Worm (Caenorhabditis elegans) whole organism, L4 larva: ENCODE data around the gene C08D8.1.
A peak's percentile ranks its signal among the peaks of the same experiment; 100 is the strongest.

Experiments
- D1046.2 ChIP-seq: fragments of 200-800 bp; sonication (Bioruptor generic); IDR thresholded peaks from 2 replicates; pipeline ENCODE4 v1.3.6; 2022; ENCODE audit warnings: missing genetic modification characterization, missing compliant biosample characterization
- F37D6.2 ChIP-seq: sonication (generic microtip); optimal IDR thresholded peaks from 2 replicates; lab custom pipeline; 2016; ENCODE audit warnings: mild to moderate bottlenecking, missing genetic modification characterization, missing compliant biosample characterization
- F44E2.7 ChIP-seq: fragments of 200-800 bp; sonication (Bioruptor generic); IDR thresholded peaks from 2 replicates; pipeline ENCODE4 v2.1.2; 2022; ENCODE audit warnings: missing genetic modification characterization, missing compliant biosample characterization
- F49E8.2 ChIP-seq: sonication (generic microtip); optimal IDR thresholded peaks from 2 replicates; lab custom pipeline; 2016; ENCODE audit warnings: missing compliant biosample characterization, mild to moderate bottlenecking, missing genetic modification characterization, borderline replicate concordance
- T26A8.4 ChIP-seq: fragments of 200-800 bp; sonication (Bioruptor generic); IDR thresholded peaks from 2 replicates; pipeline ENCODE4 v1.3.6; 2022; ENCODE audit warnings: missing genetic modification characterization, missing compliant biosample characterization
- Y48G9A.11 ChIP-seq: fragments of 200-800 bp; sonication (Bioruptor generic); IDR thresholded peaks from 2 replicates; pipeline ENCODE4 v1.3.6; 2022; ENCODE audit warnings: missing genetic modification reagents, missing genetic modification characterization, missing compliant biosample characterization
- Y75B8A.6 ChIP-seq: fragments of 200-800 bp; sonication (Bioruptor generic); IDR thresholded peaks from 2 replicates; pipeline ENCODE4 v1.3.6; 2022; ENCODE audit warnings: missing genetic modification reagents, missing genetic modification characterization, missing compliant biosample characterization
- aha-1 ChIP-seq: fragments of 150-350 bp; peaks from one replicate; lab custom pipeline; 2014; ENCODE audit warnings: missing biosample characterization, missing genetic modification characterization
- ama-1 ChIP-seq: fragments of 150-350 bp; optimal IDR thresholded peaks from 2 replicates; lab custom pipeline; 2014; ENCODE audit warnings: inconsistent platforms, mixed read lengths
- arid-1 ChIP-seq: fragments of 200-800 bp; sonication (Bioruptor generic); conservative IDR thresholded peaks from 2 replicates; pipeline ENCODE4 v1.3.6; 2022; ENCODE audit warnings: missing genetic modification reagents, missing genetic modification characterization, missing compliant biosample characterization
- ceh-82 ChIP-seq: sonication (generic microtip); optimal IDR thresholded peaks from 2 replicates; lab custom pipeline; 2017; ENCODE audit warnings: missing biosample characterization, missing genetic modification characterization
- cey-2 ChIP-seq: sonication (generic microtip); optimal IDR thresholded peaks from 3 replicates; lab custom pipeline; 2017; ENCODE audit warnings: missing genetic modification characterization, mild to moderate bottlenecking, missing compliant biosample characterization, antibody characterized with exemption, borderline replicate concordance; ENCODE audit not compliant: insufficient read depth
- daf-12 ChIP-seq: fragments of 150-350 bp; optimal IDR thresholded peaks from 2 replicates; lab custom pipeline; 2014; ENCODE audit warnings: missing biosample characterization, missing genetic modification reagents, missing genetic modification characterization
- daf-16 ChIP-seq, 3 experiments: sonication (generic microtip); optimal IDR thresholded peaks; 2 replicates each; lab custom pipeline; 2016 to 2017; ENCODE audit warnings: missing genetic modification characterization in 3 of 3, missing genetic modification reagents in 3 of 3, mild to moderate bottlenecking in 2 of 3, missing compliant biosample characterization in 2 of 3, missing biosample characterization in 1 of 3, moderate library complexity in 1 of 3
- dmd-6 ChIP-seq: fragments of 200-800 bp; sonication (Bioruptor generic); IDR thresholded peaks from 2 replicates; pipeline ENCODE4 v1.3.6; 2022; ENCODE audit warnings: missing genetic modification reagents, missing genetic modification characterization, missing compliant biosample characterization
- dmd-9 ChIP-seq: fragments of 200-800 bp; sonication (Bioruptor generic); IDR thresholded peaks from 2 replicates; pipeline ENCODE4 v1.3.6; 2022; ENCODE audit warnings: missing genetic modification reagents, missing genetic modification characterization, missing compliant biosample characterization
- dpl-1 ChIP-seq: fragments of 150-350 bp; optimal IDR thresholded peaks from 2 replicates; lab custom pipeline; 2014; ENCODE audit warnings: missing biosample characterization, missing genetic modification reagents, missing genetic modification characterization
- duxl-1 ChIP-seq: sonication (generic microtip); optimal IDR thresholded peaks from 2 replicates; lab custom pipeline; 2016; ENCODE audit warnings: mild to moderate bottlenecking, missing genetic modification characterization, moderate library complexity, missing compliant biosample characterization; ENCODE audit not compliant: poor library complexity
- dve-1 ChIP-seq: sonication (generic microtip); optimal IDR thresholded peaks from 2 replicates; lab custom pipeline; 2017; ENCODE audit warnings: antibody characterized with exemption, mild to moderate bottlenecking, missing genetic modification characterization, missing compliant biosample characterization; ENCODE audit not compliant: insufficient read depth
- fkh-10 ChIP-seq: fragments of 150-350 bp; optimal IDR thresholded peaks from 2 replicates; lab custom pipeline; 2014; ENCODE audit warnings: missing biosample characterization, missing genetic modification reagents, missing genetic modification characterization
- fos-1 ChIP-seq: fragments of 150-350 bp; optimal IDR thresholded peaks from 2 replicates; lab custom pipeline; 2014; ENCODE audit warnings: missing biosample characterization, missing genetic modification characterization
- gei-8 ChIP-seq: fragments of 200-800 bp; sonication (Bioruptor generic); optimal IDR thresholded peaks from 2 replicates; lab custom pipeline; 2018; ENCODE audit warnings: mild to moderate bottlenecking, missing genetic modification characterization, missing compliant biosample characterization
- hif-1 ChIP-seq, 2 experiments: sonication (generic microtip); optimal IDR thresholded peaks; 2 replicates each; lab custom pipeline; 2016 to 2017; ENCODE audit warnings: missing compliant biosample characterization in 2 of 2, missing genetic modification characterization in 2 of 2, missing genetic modification reagents in 2 of 2, missing genotype in 2 of 2, mild to moderate bottlenecking in 1 of 2
- hlh-11 ChIP-seq: fragments of 200-800 bp; sonication (Bioruptor generic); optimal IDR thresholded peaks from 2 replicates; lab custom pipeline; 2018; ENCODE audit warnings: mild to moderate bottlenecking, missing genetic modification characterization, missing compliant biosample characterization
- hlh-30 ChIP-seq: sonication (generic microtip); optimal IDR thresholded peaks from 2 replicates; lab custom pipeline; 2017; ENCODE audit warnings: antibody characterized with exemption, mild to moderate bottlenecking, missing genetic modification characterization, missing compliant biosample characterization; ENCODE audit not compliant: insufficient read depth
- jun-1 ChIP-seq: fragments of 150-350 bp; optimal IDR thresholded peaks from 2 replicates; lab custom pipeline; 2014; ENCODE audit warnings: missing biosample characterization, missing genetic modification reagents, missing genetic modification characterization
- lin-29 ChIP-seq: fragments of 200-800 bp; sonication (Bioruptor generic); IDR thresholded peaks from 2 replicates; pipeline ENCODE4 v1.3.6; 2022; ENCODE audit warnings: missing genetic modification reagents, missing genetic modification characterization, missing compliant biosample characterization
- lsy-2 ChIP-seq, 2 experiments: fragments of 150-350 bp in 1 of 2; sonication (generic microtip) in 1 of 2; optimal IDR thresholded peaks; 2 replicates each; lab custom pipeline; 2014 to 2017; ENCODE audit warnings: missing biosample characterization in 2 of 2, missing genetic modification characterization in 2 of 2
- madf-5 ChIP-seq, 2 experiments: fragments of 200-800 bp; sonication (Bioruptor generic); IDR thresholded peaks; 2 replicates each; pipeline ENCODE4 v1.3.6; 2022; ENCODE audit warnings: missing compliant biosample characterization in 2 of 2, missing genetic modification characterization in 2 of 2
- mdt-29 ChIP-seq: fragments of 200-800 bp; sonication (Bioruptor generic); IDR thresholded peaks from 2 replicates; pipeline ENCODE4 v1.3.6; 2022; ENCODE audit warnings: missing genetic modification reagents, missing genetic modification characterization, missing compliant biosample characterization
- mes-2 ChIP-seq: sonication (generic microtip); optimal IDR thresholded peaks from 2 replicates; lab custom pipeline; 2016; ENCODE audit warnings: missing genotype, mild to moderate bottlenecking, missing genetic modification characterization, missing compliant biosample characterization; ENCODE audit not compliant: poor library complexity, severe bottlenecking
- mxl-3 ChIP-seq: fragments of 200-800 bp; sonication (Bioruptor generic); optimal IDR thresholded peaks from 2 replicates; lab custom pipeline; 2018; ENCODE audit warnings: mild to moderate bottlenecking, missing genetic modification characterization, missing compliant biosample characterization
- nhr-11 ChIP-seq: fragments of 150-350 bp; optimal IDR thresholded peaks from 2 replicates; lab custom pipeline; 2014; ENCODE audit warnings: missing biosample characterization, missing genetic modification characterization
- nhr-28 ChIP-seq: fragments of 150-350 bp; optimal IDR thresholded peaks from 2 replicates; lab custom pipeline; 2014; ENCODE audit warnings: missing biosample characterization, missing genetic modification characterization
- nhr-76 ChIP-seq: fragments of 150-350 bp; optimal IDR thresholded peaks from 2 replicates; lab custom pipeline; 2014; ENCODE audit warnings: missing biosample characterization, missing genetic modification characterization
- nhr-77 ChIP-seq: fragments of 150-350 bp; optimal IDR thresholded peaks from 2 replicates; lab custom pipeline; 2014; ENCODE audit warnings: missing biosample characterization, missing genetic modification characterization
- pha-4 ChIP-seq, 2 experiments: fragments of 150-350 bp in 1 of 2; fragments of 200-800 bp in 1 of 2; sonication (Bioruptor generic) in 1 of 2; IDR thresholded peaks in 1 of 2; optimal IDR thresholded peaks in 1 of 2; 2 replicates each; pipeline versions ENCODE4 v1.3.6 to Lab custom; 2014 to 2022; ENCODE audit warnings: missing genetic modification characterization in 2 of 2, missing genetic modification reagents in 2 of 2, missing biosample characterization in 1 of 2, missing compliant biosample characterization in 1 of 2
- pqm-1 ChIP-seq: sonication (generic microtip); optimal IDR thresholded peaks from 2 replicates; lab custom pipeline; 2017; ENCODE audit warnings: missing biosample characterization, missing genetic modification characterization
- saeg-2 ChIP-seq: fragments of 200-800 bp; sonication (Bioruptor generic); IDR thresholded peaks from 2 replicates; pipeline ENCODE4 v1.3.6; 2022; ENCODE audit warnings: missing genetic modification reagents, missing genetic modification characterization, missing compliant biosample characterization
- tra-1 ChIP-seq: fragments of 200-800 bp; sonication (Bioruptor generic); IDR thresholded peaks from 2 replicates; pipeline ENCODE4 v1.3.6; 2022; ENCODE audit warnings: missing genetic modification reagents, missing genetic modification characterization, missing compliant biosample characterization
- unc-130 ChIP-seq: sonication (generic microtip); optimal IDR thresholded peaks from 2 replicates; lab custom pipeline; 2016; ENCODE audit warnings: missing genetic modification reagents, missing genetic modification characterization, missing compliant biosample characterization
- unc-39 ChIP-seq: sonication (generic microtip); optimal IDR thresholded peaks from 2 replicates; lab custom pipeline; 2017; ENCODE audit warnings: missing biosample characterization, missing genetic modification characterization
- unc-62 ChIP-seq, 3 experiments: fragments of 150-350 bp in 1 of 3; sonication (generic microtip); optimal IDR thresholded peaks in 2 of 3; peaks in 1 of 3; 1 replicate in 1 of 3; 2 replicates in 2 of 3; lab custom pipeline; 2014 to 2017; ENCODE audit warnings: missing biosample characterization in 3 of 3, missing genetic modification characterization in 3 of 3, missing genetic modification reagents in 3 of 3, missing genotype in 1 of 3
- vab-7 ChIP-seq: fragments of 200-800 bp; sonication (Bioruptor generic); IDR thresholded peaks from 2 replicates; pipeline ENCODE4 v1.3.6; 2022; ENCODE audit warnings: missing genetic modification reagents, missing genetic modification characterization, missing compliant biosample characterization

The C08D8.1 gene

DNA sequence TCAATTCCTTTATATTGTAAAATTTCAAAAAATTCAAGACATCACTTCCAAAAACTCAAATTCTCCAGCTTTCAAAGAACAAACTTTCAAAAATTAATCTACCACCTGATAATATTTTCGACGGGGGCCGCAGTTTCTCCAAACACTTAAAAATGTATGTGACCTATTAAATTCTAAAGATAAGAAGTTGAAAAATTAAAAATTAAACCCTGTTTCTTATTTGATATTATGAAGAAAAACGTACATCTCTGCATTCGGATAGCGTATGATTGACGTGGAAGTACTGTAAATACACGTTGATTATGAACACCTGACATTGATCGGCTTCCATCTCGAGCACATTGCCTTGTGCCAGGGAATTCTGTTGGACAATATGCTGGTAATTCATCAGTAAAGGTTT, 39.6 kb upstream of the C08D8.1 start:
- TF ChIP-seq vab-7 (GFP tag; lab: Robert Waterston, UW) (no peak), dve-1 (tag; lab: Kevin White, UChicago) (peak; percentile 43), gei-8 (GFP tag; lab: Kevin White, UChicago) (no peak), cey-2 (tag; lab: Kevin White, UChicago) (no peak), unc-39 (tag; lab: Kevin White, UChicago) (no peak), T26A8.4 (GFP tag; lab: Robert Waterston, UW) (no peak), tra-1 (GFP tag; lab: Robert Waterston, UW) (no peak), ama-1 (lab: Kevin White, UChicago) (no peak), daf-16 (GFP tag; optimal IDR thresholded peaks at IDR 0.05; lab: Kevin White, UChicago) (no peak), daf-16 (tag; optimal IDR thresholded peaks at IDR 0.05; lab: Kevin White, UChicago) (peak; percentile 38), Y48G9A.11 (no peak), ceh-82 (tag; lab: Kevin White, UChicago) (no peak), dmd-6 (GFP tag; lab: Robert Waterston, UW) (peak; percentile 74), pqm-1 (tag; lab: Kevin White, UChicago) (peak; percentile 46), saeg-2 (GFP tag; lab: Robert Waterston, UW) (no peak)
- TF ChIP-seq, all 104 proteins: peak for 4

DNA sequence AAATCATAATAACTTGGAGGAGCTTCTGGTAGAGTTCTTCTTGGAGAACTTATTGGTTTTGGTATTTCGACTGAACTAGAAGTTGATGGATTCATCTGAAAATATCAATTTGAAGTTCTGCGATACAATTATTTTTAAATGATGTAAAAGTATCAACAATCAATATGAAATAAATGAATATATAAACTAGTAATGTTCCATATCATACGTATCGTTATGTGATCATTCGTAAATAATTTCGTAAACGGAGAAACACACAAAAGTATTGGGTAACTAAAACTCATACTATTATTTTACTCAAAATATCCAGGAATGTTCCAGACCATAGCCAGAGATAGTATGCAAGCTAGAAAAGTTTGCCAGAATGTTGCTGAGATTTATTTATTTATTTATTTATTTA, 39.2 kb upstream of the C08D8.1 start, which contains the start of gene W02D7.8:
Gene W02D7.8, minus strand, starts transcription at position 101 of the 400 bp plus-strand sequence.
- TF ChIP-seq Y75B8A.6 (GFP tag; lab: Robert Waterston, UW) (no peak), madf-5 (GFP tag; IDR thresholded peaks at IDR 0.05; lab: Robert Waterston, UW) (no peak), dpl-1 (GFP tag; lab: Kevin White, UChicago) (no peak)

DNA sequence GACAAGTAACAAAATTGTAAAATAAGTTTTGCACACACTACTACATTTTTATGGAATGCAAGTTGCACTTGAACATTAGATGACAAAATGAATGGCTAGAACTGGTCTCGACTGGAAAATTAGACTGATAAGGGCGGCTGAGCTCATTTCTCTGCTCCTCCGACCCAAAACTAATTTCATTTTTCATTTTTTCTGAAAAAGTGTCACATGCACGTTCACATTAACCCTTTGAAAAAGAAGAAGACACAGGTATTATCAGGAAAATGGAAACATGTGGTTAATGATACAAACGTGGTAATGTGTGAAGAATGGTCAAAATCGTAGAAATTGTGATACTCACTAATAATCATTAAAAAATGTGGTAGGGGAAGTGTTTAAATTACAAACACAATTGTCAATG, 38.5 kb upstream of the C08D8.1 start:
- TF ChIP-seq dmd-9 (GFP tag; lab: Robert Waterston, UW) (no peak), nhr-77 (peak; percentile 33), duxl-1 (tag; lab: Kevin White, UChicago) (no peak), arid-1 (GFP tag; lab: Robert Waterston, UW) (no peak), nhr-76 (tag; lab: Kevin White, UChicago) (no peak), mdt-29 (GFP tag; lab: Robert Waterston, UW) (no peak), F37D6.2 (tag; lab: Kevin White, UChicago) (no peak), F49E8.2 (no peak), aha-1 (tag; lab: Kevin White, UChicago) (no peak), unc-62 (GFP tag; optimal IDR thresholded peaks at IDR 0.05 in 1 of 2; lab: Kevin White, UChicago) (peak in 1 of 2 experiments; percentile 90), unc-62 (tag; optimal IDR thresholded peaks at IDR 0.05; lab: Kevin White, UChicago) (no peak), mxl-3 (peak; percentile 64), unc-130 (no peak), lsy-2 (tag; optimal IDR thresholded peaks at IDR 0.05; lab: Kevin White, UChicago) (no peak), dve-1 (tag; lab: Kevin White, UChicago) (peak; percentile 65), nhr-11 (no peak), dmd-6 (GFP tag; lab: Robert Waterston, UW) (peak; percentile 82), F44E2.7 (GFP tag; lab: Robert Waterston, UW) (no peak), fos-1 (tag; lab: Kevin White, UChicago) (no peak), mes-2 (tag; lab: Kevin White, UChicago) (no peak), hlh-11 (tag; lab: Kevin White, UChicago) (peak; percentile 65), daf-12 (tag; lab: Kevin White, UChicago) (no peak), pha-4 (GFP tag; IDR thresholded peaks at IDR 0.05; lab: Robert Waterston, UW) (no peak), pha-4 (tag; optimal IDR thresholded peaks at IDR 0.05; lab: Kevin White, UChicago) (no peak), pqm-1 (tag; lab: Kevin White, UChicago) (peak; percentile 63), hlh-30 (tag; lab: Kevin White, UChicago) (peak; percentile 54), jun-1 (tag; lab: Kevin White, UChicago) (no peak), nhr-28 (tag; lab: Kevin White, UChicago) (peak; percentile 60), D1046.2 (GFP tag; lab: Robert Waterston, UW) (no peak), hif-1 (tag; optimal IDR thresholded peaks at IDR 0.05; lab: Kevin White, UChicago) (no peak), fkh-10 (GFP tag; lab: Kevin White, UChicago) (no peak), T26A8.4 (GFP tag; lab: Robert Waterston, UW) (no peak), daf-16 (GFP tag; optimal IDR thresholded peaks at IDR 0.05; lab: Kevin White, UChicago) (no peak), daf-16 (tag; optimal IDR thresholded peaks at IDR 0.05; lab: Kevin White, UChicago) (peak; percentile 55), lin-29 (GFP tag; lab: Robert Waterston, UW) (no peak)
